Fruit fly (Drosophila melanogaster): Measurements from ENCODE around the gene Krn.

The Krn gene

DNA sequence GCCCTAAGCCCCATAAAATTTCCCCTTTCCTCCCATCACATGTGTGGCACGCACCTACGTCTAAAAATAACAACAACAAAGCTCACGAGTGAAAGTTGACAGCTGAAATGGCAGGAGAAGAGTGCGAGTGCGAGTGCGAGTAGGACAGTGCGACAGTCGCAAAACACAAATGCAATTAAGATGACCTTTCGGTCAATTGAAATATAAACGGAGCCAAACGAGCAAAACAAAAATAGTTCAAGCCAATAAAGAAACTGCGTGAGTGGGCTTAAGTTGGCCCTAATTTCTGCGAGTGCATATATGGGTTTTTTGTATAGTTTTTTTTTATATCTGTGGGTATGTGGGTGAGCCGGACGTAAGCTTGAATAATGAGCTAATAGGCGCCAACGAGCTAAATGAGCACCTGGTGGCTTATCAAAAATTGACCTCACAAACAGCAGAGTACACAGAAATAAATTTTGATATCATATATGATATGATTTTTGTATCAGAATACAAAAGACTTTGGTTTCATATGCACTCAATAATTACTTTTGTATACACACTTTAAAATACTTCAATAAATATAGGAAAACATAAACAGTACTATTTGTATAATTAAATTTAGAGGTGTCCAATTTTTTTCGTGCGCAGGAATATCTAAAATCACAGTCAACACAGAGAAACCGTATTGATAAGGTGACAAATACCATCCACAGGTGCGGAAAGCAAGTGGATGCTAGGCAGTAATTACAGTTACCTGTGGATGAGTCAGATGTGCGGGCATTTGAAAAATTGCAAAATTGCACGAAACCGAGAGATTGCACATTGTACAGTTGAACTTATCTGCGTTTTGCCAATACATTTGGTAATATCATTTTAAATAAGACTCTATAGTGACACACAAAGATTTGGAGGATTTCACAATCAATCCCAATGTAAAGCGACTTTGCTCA is 2.1 kb downstream of the Krn start (continued):
- peak; percentile 44 for TF ChIP-seq CG17359 (tag; optimal IDR thresholded peaks at IDR 0.05)
- no peak for TF ChIP-seq gce (GFP tag; IDR thresholded peaks at IDR 0.05)
- TF ChIP-seq Dad (GFP tag; optimal IDR thresholded peaks at IDR 0.05): no peak
- TF ChIP-seq caup (GFP tag; optimal IDR thresholded peaks at IDR 0.05; ENCODE audit: severe bottlenecking): peak; percentile 26
- peak; percentile 44; the same call in 1 of the 2 replicates for TF ChIP-seq Awh (GFP tag; IDR thresholded peaks at IDR 0.05)
- peak; percentile 19 for TF ChIP-seq CG1233 (GFP tag; optimal IDR thresholded peaks at IDR 0.05)
- TF ChIP-seq croc (GFP tag; conservative IDR thresholded peaks at IDR 0.05): no peak
- peak; percentile 39 for TF ChIP-seq Meics (GFP tag; optimal IDR thresholded peaks at IDR 0.05)
- TF ChIP-seq zf30C (GFP tag; optimal IDR thresholded peaks at IDR 0.05): peak; percentile 32
- no peak for TF ChIP-seq knrl (GFP tag; IDR thresholded peaks at IDR 0.05; ENCODE audit: partially characterized antibody)
- peak; percentile 56 for TF ChIP-seq abd-A (tag; optimal IDR thresholded peaks at IDR 0.05)
- peak; percentile 38; the same call in 1 of the 2 replicates for TF ChIP-seq CG14441 (GFP tag; IDR thresholded peaks at IDR 0.05)
- TF ChIP-seq CG14667 (GFP tag; IDR thresholded peaks at IDR 0.05): no peak
- TF ChIP-seq CG2678 (tag; optimal IDR thresholded peaks at IDR 0.05): peak; percentile 54
- TF ChIP-seq lab (GFP tag; optimal IDR thresholded peaks at IDR 0.05): peak; percentile 78
- no peak for TF ChIP-seq NC2β (GFP tag; optimal IDR thresholded peaks at IDR 0.05)
- TF ChIP-seq cwo (GFP tag; optimal IDR thresholded peaks at IDR 0.05): peak; percentile 55
- TF ChIP-seq sna (GFP tag; IDR thresholded peaks at IDR 0.05; ENCODE audit: partially characterized antibody): no peak
- TF ChIP-seq rib (GFP tag; IDR thresholded peaks at IDR 0.05): 0 out of 2 replicates have a peak, but pooled peaks have one; percentile 46
- TF ChIP-seq HmgZ (tag; optimal IDR thresholded peaks at IDR 0.05): no peak
- no peak for TF ChIP-seq CG10565 (GFP tag; optimal IDR thresholded peaks at IDR 0.05)
- no peak for TF ChIP-seq HLH4C (GFP tag; IDR thresholded peaks at IDR 0.05; ENCODE audit: partially characterized antibody)
- TF ChIP-seq CG11247 (GFP tag; IDR thresholded peaks at IDR 0.05): 0 out of 2 replicates have a peak, but pooled peaks have one; percentile 27
- TF ChIP-seq C15 (GFP tag; IDR thresholded peaks at IDR 0.05): no peak
- TF ChIP-seq h (optimal IDR thresholded peaks at IDR 0.05): no peak
- no peak for TF ChIP-seq CG14965 (GFP tag; optimal IDR thresholded peaks at IDR 0.05; ENCODE audit: borderline replicate concordance)
- no peak for TF ChIP-seq CG6175 (GFP tag; IDR thresholded peaks at IDR 0.05)
- peak; percentile 90 for TF ChIP-seq sqz (GFP tag; optimal IDR thresholded peaks at IDR 0.05)
- 0 out of 3 replicates have a peak, but pooled peaks have one; percentile 44 for TF ChIP-seq zfh1 (GFP tag; IDR thresholded peaks at IDR 0.05)
- TF ChIP-seq hbn (GFP tag; IDR thresholded peaks at IDR 0.05; ENCODE audit: partially characterized antibody): no peak
- TF ChIP-seq CG1832 (GFP tag; optimal IDR thresholded peaks at IDR 0.05): no peak
- TF ChIP-seq kay (GFP tag; optimal IDR thresholded peaks at IDR 0.05): no peak
- TF ChIP-seq ems (GFP tag; optimal IDR thresholded peaks at IDR 0.05): no peak
- peak; percentile 34 for TF ChIP-seq Fer3 (tag; optimal IDR thresholded peaks at IDR 0.05)
- no peak for TF ChIP-seq Tbp (GFP tag; optimal IDR thresholded peaks at IDR 0.05)
- TF ChIP-seq twi (tag; optimal IDR thresholded peaks at IDR 0.05): no peak
- no peak for TF ChIP-seq CG8290 (GFP tag; optimal IDR thresholded peaks at IDR 0.05)
- no peak for TF ChIP-seq CG8290 (tag; optimal IDR thresholded peaks at IDR 0.05)
- TF ChIP-seq slbo (GFP tag; IDR thresholded peaks at IDR 0.05): 0 out of 2 replicates have a peak, but pooled peaks have one; percentile 13
- no peak for TF ChIP-seq Taf1 (GFP tag; IDR thresholded peaks at IDR 0.05)
- no peak for TF ChIP-seq CG6854 (GFP tag; optimal IDR thresholded peaks at IDR 0.05)
- no peak for TF ChIP-seq emc (GFP tag; optimal IDR thresholded peaks at IDR 0.05)
- TF ChIP-seq ind (GFP tag; optimal IDR thresholded peaks at IDR 0.05): no peak
- TF ChIP-seq Fer1 (GFP tag; optimal IDR thresholded peaks at IDR 0.05): peak; percentile 27
- no peak for TF ChIP-seq CG3847 (GFP tag; IDR thresholded peaks at IDR 0.05)
- TF ChIP-seq HLHmδ (GFP tag; optimal IDR thresholded peaks at IDR 0.05): no peak
- TF ChIP-seq Chrac-16 (GFP tag; optimal IDR thresholded peaks at IDR 0.05): no peak
- peak; percentile 19 for TF ChIP-seq unpg (GFP tag; optimal IDR thresholded peaks at IDR 0.05)
- TF ChIP-seq lilli (GFP tag; optimal IDR thresholded peaks at IDR 0.05): peak; percentile 13

Measured in whole organism, embryonic.